Worm (Caenorhabditis elegans) whole organism, young adult: Measurements from ENCODE around the gene T05B9.1.

ENCODE experiments used
- unc-62 ChIP-seq: fragments of 150-350 bp; optimal IDR thresholded peaks from 2 replicates; lab custom pipeline; 2014; ENCODE audit warnings: missing biosample characterization, missing genetic modification reagents, missing genetic modification characterization
- ztf-25 ChIP-seq: fragments of 200-800 bp; sonication (Bioruptor generic); IDR thresholded peaks from 2 replicates; pipeline ENCODE4 v1.3.6; 2022; ENCODE audit warnings: missing genetic modification reagents, missing genetic modification characterization, missing compliant biosample characterization

- no peak for TF ChIP-seq ztf-25
- TF ChIP-seq unc-62, result no peak
Observed at ce11 chrII:11246506-11246905, 14.5 kb downstream of the T05B9.1 start.
